Worm (Caenorhabditis elegans) whole organism, L4 larva: ENCODE data around the gene T07A9.15.

Experiments used
- lsy-2 ChIP-seq, 2 experiments: fragments of 150-350 bp in 1 of 2; sonication (generic microtip) in 1 of 2; optimal IDR thresholded peaks; 2 replicates each; lab custom pipeline; 2014 to 2017; ENCODE audit warnings: missing biosample characterization in 2 of 2, missing genetic modification characterization in 2 of 2
- nhr-28 ChIP-seq: fragments of 150-350 bp; optimal IDR thresholded peaks from 2 replicates; lab custom pipeline; 2014; ENCODE audit warnings: missing biosample characterization, missing genetic modification characterization
- spr-1 ChIP-seq: sonication (generic microtip); optimal IDR thresholded peaks from 2 replicates; lab custom pipeline; 2016; ENCODE audit warnings: mild to moderate bottlenecking, missing genetic modification characterization, missing compliant biosample characterization
- unc-62 ChIP-seq, 3 experiments: fragments of 150-350 bp in 1 of 3; sonication (generic microtip); optimal IDR thresholded peaks in 2 of 3; peaks in 1 of 3; 1 replicate in 1 of 3; 2 replicates in 2 of 3; lab custom pipeline; 2014 to 2017; ENCODE audit warnings: missing biosample characterization in 3 of 3, missing genetic modification characterization in 3 of 3, missing genetic modification reagents in 3 of 3, missing genotype in 1 of 3
- vab-7 ChIP-seq: fragments of 200-800 bp; sonication (Bioruptor generic); IDR thresholded peaks from 2 replicates; pipeline ENCODE4 v1.3.6; 2022; ENCODE audit warnings: missing genetic modification reagents, missing genetic modification characterization, missing compliant biosample characterization

- TF ChIP-seq unc-62 (GFP tag; optimal IDR thresholded peaks at IDR 0.05 in 1 of 2; lab: Kevin White, UChicago) (no peak), unc-62 (tag; optimal IDR thresholded peaks at IDR 0.05; lab: Kevin White, UChicago) (no peak), spr-1 (no peak), lsy-2 (tag; optimal IDR thresholded peaks at IDR 0.05; lab: Kevin White, UChicago) (no peak), nhr-28 (tag; lab: Kevin White, UChicago) (no peak), vab-7 (GFP tag; lab: Robert Waterston, UW) (no peak)
Observed at ce11 chrIV:426597-426996, 33.3 kb upstream of the T07A9.15 start.
